Fruit fly (Drosophila melanogaster) whole organism, embryonic: ENCODE data around the gene Gld2.

Experiments used
- BEAF-32 ChIP-seq: fragments of 200-800 bp; sonication (Bioruptor generic); optimal IDR thresholded peaks from 3 replicates; lab custom pipeline; 2017; ENCODE audit warnings: missing biosample characterization, missing genetic modification characterization, mild to moderate bottlenecking, moderate library complexity, missing genetic modification reagents
- Blimp-1 ChIP-seq: fragments of 200-800 bp; sonication (Bioruptor generic); optimal IDR thresholded peaks from 3 replicates; lab custom pipeline; 2018; ENCODE audit warnings: missing biosample characterization, missing genetic modification characterization, mild to moderate bottlenecking, moderate library complexity, missing genetic modification reagents
- CG10321 ChIP-seq: fragments of 200-800 bp; sonication (Bioruptor generic); IDR thresholded peaks from 2 replicates; pipeline ENCODE4 v1.3.6; 2022; ENCODE audit warnings: missing biosample characterization, missing genetic modification characterization
- CG10462 ChIP-seq: fragments of 200-800 bp; sonication (Bioruptor generic); optimal IDR thresholded peaks from 2 replicates; lab custom pipeline; 2016; ENCODE audit warnings: missing biosample characterization, missing genetic modification characterization
- CG10543 ChIP-seq: fragments of 200-800 bp; sonication (Bioruptor generic); optimal IDR thresholded peaks from 3 replicates; lab custom pipeline; 2017; ENCODE audit warnings: missing biosample characterization, mild to moderate bottlenecking, missing genetic modification characterization, moderate library complexity
- CG10654 ChIP-seq: fragments of 200-800 bp; sonication (Bioruptor generic); optimal IDR thresholded peaks from 2 replicates; lab custom pipeline; 2016; ENCODE audit warnings: missing biosample characterization, missing genetic modification characterization
- CG10979 ChIP-seq: fragments of 200-800 bp; sonication (Bioruptor generic); optimal IDR thresholded peaks from 2 replicates; lab custom pipeline; 2018; ENCODE audit warnings: missing biosample characterization, mild to moderate bottlenecking, missing genetic modification characterization, moderate library complexity
- CG11093 ChIP-seq: fragments of 200-800 bp; sonication (Bioruptor generic); IDR thresholded peaks from 3 replicates; pipeline ENCODE4 v1.3.6; 2022; ENCODE audit warnings: missing biosample characterization, missing genetic modification characterization
- CG11398 ChIP-seq: fragments of 200-800 bp; sonication (Bioruptor generic); optimal IDR thresholded peaks from 2 replicates; lab custom pipeline; 2016; ENCODE audit warnings: missing biosample characterization, missing genetic modification characterization
- CG12391 ChIP-seq: fragments of 200-800 bp; sonication (Bioruptor generic); optimal IDR thresholded peaks from 3 replicates; lab custom pipeline; 2018; ENCODE audit warnings: missing biosample characterization, mild to moderate bottlenecking, missing genetic modification characterization, moderate library complexity
- CG15011 ChIP-seq: fragments of 200-800 bp; sonication (Bioruptor generic); optimal IDR thresholded peaks from 3 replicates; lab custom pipeline; 2018; ENCODE audit warnings: missing biosample characterization, mild to moderate bottlenecking, missing genetic modification characterization
- CG1647 ChIP-seq: fragments of 200-800 bp; sonication (Bioruptor generic); optimal IDR thresholded peaks from 3 replicates; lab custom pipeline; 2016; ENCODE audit warnings: missing biosample characterization, missing genetic modification characterization
- CG17186 ChIP-seq: fragments of 200-800 bp; sonication (Bioruptor generic); optimal IDR thresholded peaks from 3 replicates; lab custom pipeline; 2017; ENCODE audit warnings: missing biosample characterization, missing genetic modification reagents, missing genetic modification characterization
- CG17328 ChIP-seq: fragments of 200-800 bp; sonication (Bioruptor generic); IDR thresholded peaks from 2 replicates; pipeline ENCODE4 v1.3.6; 2022; ENCODE audit warnings: missing biosample characterization, missing genetic modification characterization
- CG17361 ChIP-seq: fragments of 200-800 bp; sonication (Bioruptor generic); IDR thresholded peaks from 3 replicates; pipeline ENCODE4 v1.3.6; 2022; ENCODE audit warnings: missing biosample characterization, missing genetic modification characterization
- CG18011 ChIP-seq: fragments of 200-800 bp; sonication (Bioruptor generic); optimal IDR thresholded peaks from 2 replicates; lab custom pipeline; 2017; ENCODE audit warnings: missing biosample characterization, missing genetic modification characterization, mild to moderate bottlenecking, moderate library complexity, missing genotype
- CG32767 ChIP-seq: fragments of 200-800 bp; sonication (Bioruptor generic); IDR thresholded peaks from 2 replicates; pipeline ENCODE4 v1.3.6; 2022; ENCODE audit warnings: missing biosample characterization, missing genetic modification characterization
- CG32772 ChIP-seq: fragments of 200-800 bp; sonication (Bioruptor generic); IDR thresholded peaks from 2 replicates; pipeline ENCODE4 v1.3.6; 2022; ENCODE audit warnings: missing biosample characterization, missing genetic modification characterization
- CG4617 ChIP-seq: fragments of 200-800 bp; sonication (Bioruptor generic); optimal IDR thresholded peaks from 3 replicates; lab custom pipeline; 2016; ENCODE audit warnings: missing biosample characterization, missing genetic modification characterization, borderline replicate concordance
- E2f2 ChIP-seq: fragments of 200-800 bp; sonication (Bioruptor generic); IDR thresholded peaks from 2 replicates; pipeline ENCODE4 v1.3.6; 2022; ENCODE audit warnings: missing biosample characterization, missing genetic modification characterization
- Elba2 ChIP-seq: fragments of 200-800 bp; sonication (Bioruptor generic); optimal IDR thresholded peaks from 3 replicates; lab custom pipeline; 2016; ENCODE audit warnings: missing biosample characterization, missing genetic modification characterization
- GATAe ChIP-seq: fragments of 200-800 bp; sonication (Bioruptor generic); conservative IDR thresholded peaks from 2 replicates; pipeline ENCODE4 v1.3.6; 2022; ENCODE audit warnings: missing biosample characterization, missing genetic modification characterization
- HLH3B ChIP-seq: fragments of 200-800 bp; sonication (Bioruptor generic); IDR thresholded peaks from 2 replicates; pipeline ENCODE4 v1.3.6; 2022; ENCODE audit warnings: missing biosample characterization, missing genetic modification characterization
- HmgZ ChIP-seq: fragments of 200-800 bp; sonication (Bioruptor generic); optimal IDR thresholded peaks from 2 replicates; lab custom pipeline; 2018; ENCODE audit warnings: missing biosample characterization, mild to moderate bottlenecking, missing genetic modification characterization
- Jarid2 ChIP-seq: fragments of 200-800 bp; sonication (Bioruptor generic); optimal IDR thresholded peaks from 3 replicates; lab custom pipeline; 2017; ENCODE audit warnings: mild to moderate bottlenecking, missing biosample characterization, missing genetic modification reagents, missing genetic modification characterization
- Myb ChIP-seq: fragments of 200-800 bp; sonication (Bioruptor generic); optimal IDR thresholded peaks from 2 replicates; lab custom pipeline; 2016; ENCODE audit warnings: missing biosample characterization, missing genetic modification characterization
- Rfx ChIP-seq: fragments of 200-800 bp; sonication (Bioruptor generic); IDR thresholded peaks from 2 replicates; pipeline ENCODE4 v1.3.6; 2022; ENCODE audit warnings: missing biosample characterization, missing genetic modification characterization
- Tbp ChIP-seq: fragments of >200 bp; optimal IDR thresholded peaks from 2 replicates; lab custom pipeline; 2018; ENCODE audit warnings: missing biosample characterization, missing genetic modification characterization
- al ChIP-seq: fragments of 200-800 bp; sonication (Bioruptor generic); IDR thresholded peaks from 2 replicates; pipeline ENCODE4 v1.3.6; 2022; ENCODE audit warnings: missing biosample characterization, missing genetic modification characterization
- chm ChIP-seq: fragments of 200-800 bp; sonication (Bioruptor generic); IDR thresholded peaks from 2 replicates; pipeline ENCODE4 v1.3.6; 2022; ENCODE audit warnings: missing biosample characterization, missing genetic modification characterization
- dysf ChIP-seq: fragments of 200-800 bp; sonication (Bioruptor generic); IDR thresholded peaks from 3 replicates; pipeline ENCODE4 v1.3.6; 2022; ENCODE audit warnings: missing biosample characterization, missing genetic modification characterization
- ems ChIP-seq: fragments of 200-800 bp; sonication (Bioruptor generic); optimal IDR thresholded peaks from 3 replicates; lab custom pipeline; 2016; ENCODE audit warnings: missing biosample characterization, missing genetic modification characterization
- ftz-f1 ChIP-seq: fragments of 200-800 bp; sonication (Bioruptor generic); optimal IDR thresholded peaks from 2 replicates; lab custom pipeline; 2016; ENCODE audit warnings: missing biosample characterization, missing genetic modification characterization
- gce ChIP-seq: fragments of 200-800 bp; sonication (Bioruptor generic); IDR thresholded peaks from 3 replicates; pipeline ENCODE4 v1.3.6; 2022; ENCODE audit warnings: missing biosample characterization, missing genetic modification characterization
- gsb ChIP-seq: fragments of 200-800 bp; sonication (Bioruptor generic); IDR thresholded peaks from 2 replicates; pipeline ENCODE4 v1.3.6; 2022; ENCODE audit warnings: missing biosample characterization, missing genetic modification characterization
- jigr1 ChIP-seq: fragments of 200-800 bp; sonication (Bioruptor generic); IDR thresholded peaks from 3 replicates; pipeline ENCODE4 v1.3.6; 2022; ENCODE audit warnings: missing biosample characterization, missing genetic modification characterization
- kay ChIP-seq: fragments of 200-800 bp; sonication (Bioruptor generic); optimal IDR thresholded peaks from 2 replicates; lab custom pipeline; 2016; ENCODE audit warnings: missing biosample characterization, missing genetic modification characterization
- klu ChIP-seq: fragments of 200-800 bp; sonication (Bioruptor generic); IDR thresholded peaks from 2 replicates; pipeline ENCODE4 v1.3.6; 2022; ENCODE audit warnings: missing biosample characterization, missing genetic modification characterization
- lilli ChIP-seq: fragments of 200-800 bp; sonication (Bioruptor generic); optimal IDR thresholded peaks from 3 replicates; lab custom pipeline; 2016; ENCODE audit warnings: missing biosample characterization, missing genetic modification characterization
- lmd ChIP-seq: fragments of 200-800 bp; sonication (Bioruptor generic); IDR thresholded peaks from 2 replicates; pipeline ENCODE4 v1.3.6; 2022; ENCODE audit warnings: missing biosample characterization, missing genetic modification characterization
- luna ChIP-seq: fragments of 200-800 bp; sonication (Bioruptor generic); optimal IDR thresholded peaks from 2 replicates; lab custom pipeline; 2016; ENCODE audit warnings: missing biosample characterization, missing genetic modification characterization
- maf-S ChIP-seq: fragments of 200-800 bp; sonication (Bioruptor generic); optimal IDR thresholded peaks from 2 replicates; lab custom pipeline; 2016; ENCODE audit warnings: missing biosample characterization, missing genetic modification characterization
- pita ChIP-seq: fragments of 200-800 bp; sonication (Bioruptor generic); optimal IDR thresholded peaks from 2 replicates; lab custom pipeline; 2017; ENCODE audit warnings: missing biosample characterization, mild to moderate bottlenecking, missing genetic modification characterization
- seq ChIP-seq: fragments of 200-800 bp; sonication (Bioruptor generic); IDR thresholded peaks from 2 replicates; pipeline ENCODE4 v1.3.6; 2022; ENCODE audit warnings: missing biosample characterization, missing genetic modification characterization
- sisA ChIP-seq: fragments of 200-800 bp; sonication (Bioruptor generic); IDR thresholded peaks from 2 replicates; pipeline ENCODE4 v1.3.6; 2022; ENCODE audit warnings: missing biosample characterization, missing genetic modification characterization
- twi ChIP-seq: fragments of 200-800 bp; optimal IDR thresholded peaks from 2 replicates; lab custom pipeline; 2019; ENCODE audit warnings: missing biosample characterization, mild to moderate bottlenecking, missing genetic modification characterization, moderate library complexity
- unc-4 ChIP-seq: fragments of 200-800 bp; sonication (Bioruptor generic); IDR thresholded peaks from 2 replicates; pipeline ENCODE4 v1.3.6; 2022; ENCODE audit warnings: missing biosample characterization, missing genetic modification characterization; ENCODE audit not compliant: partially characterized antibody
- vfl ChIP-seq: fragments of 200-800 bp; sonication (Bioruptor generic); optimal IDR thresholded peaks from 2 replicates; lab custom pipeline; 2016; ENCODE audit warnings: missing biosample characterization, missing genetic modification characterization
- wek ChIP-seq: fragments of 200-800 bp; sonication (Bioruptor generic); optimal IDR thresholded peaks from 3 replicates; lab custom pipeline; 2018; ENCODE audit warnings: missing biosample characterization, mild to moderate bottlenecking, missing genetic modification characterization, moderate library complexity
- zen2 ChIP-seq: fragments of 200-800 bp; sonication (Bioruptor generic); IDR thresholded peaks from 3 replicates; pipeline ENCODE4 v1.3.6; 2022; ENCODE audit warnings: missing biosample characterization, missing genetic modification characterization; ENCODE audit not compliant: partially characterized antibody
- zf30C ChIP-seq: fragments of 200-800 bp; sonication (Bioruptor generic); optimal IDR thresholded peaks from 3 replicates; lab custom pipeline; 2018; ENCODE audit warnings: missing biosample characterization, mild to moderate bottlenecking, missing genetic modification characterization

The Gld2 gene

dm6 chr3R:22195411-22196155 is 16.0 kb upstream of the Gld2 start (continued):
- TF ChIP-seq CG4617 (GFP tag; lab: Kevin White, UChicago) (no peak), CG10462 (GFP tag; lab: Kevin White, UChicago) (no peak), Myb (GFP tag; lab: Kevin White, UChicago) (no peak), CG10654 (no peak), gce (GFP tag; lab: Robert Waterston, UW) (no peak), CG15011 (GFP tag; lab: Kevin White, UChicago) (no peak), CG32772 (GFP tag; lab: Robert Waterston, UW) (peak; percentile 48; the same call in 1 of the 2 replicates), Rfx (no peak), chm (GFP tag; lab: Robert Waterston, UW) (no peak), CG32767 (GFP tag; lab: Robert Waterston, UW) (peak; percentile 9; the same call in 1 of the 2 replicates), Elba2 (GFP tag; lab: Kevin White, UChicago) (no peak), seq (GFP tag; lab: Robert Waterston, UW) (no peak), GATAe (no peak), Blimp-1 (GFP tag; lab: Kevin White, UChicago) (peak; percentile 27), CG17186 (no peak), HLH3B (GFP tag; lab: Robert Waterston, UW) (no peak), CG17361 (GFP tag; lab: Robert Waterston, UW) (no peak), twi (no peak), pita (no peak), luna (no peak), maf-S (no peak), gsb (GFP tag; lab: Robert Waterston, UW) (no peak), unc-4 (GFP tag; lab: Robert Waterston, UW) (no peak), lilli (GFP tag; lab: Kevin White, UChicago) (peak; percentile 3), Jarid2 (GFP tag; lab: Kevin White, UChicago) (no peak), CG17328 (GFP tag; lab: Robert Waterston, UW) (0 out of 2 replicates have a peak, but pooled peaks have one; percentile 18), CG10543 (GFP tag; lab: Kevin White, UChicago) (no peak), ems (GFP tag; lab: Kevin White, UChicago) (no peak), al (GFP tag; lab: Robert Waterston, UW) (no peak), vfl (GFP tag; lab: Kevin White, UChicago) (no peak), CG11093 (GFP tag; lab: Robert Waterston, UW) (no peak), klu (GFP tag; lab: Robert Waterston, UW) (no peak), CG11398 (GFP tag; lab: Kevin White, UChicago) (no peak), ftz-f1 (GFP tag; lab: Kevin White, UChicago) (no peak), E2f2 (GFP tag; lab: Robert Waterston, UW) (no peak), zf30C (GFP tag; lab: Kevin White, UChicago) (no peak), jigr1 (no peak), CG12391 (peak; percentile 14), wek (GFP tag; lab: Kevin White, UChicago) (no peak), sisA (peak; percentile 34; the same call in 1 of the 2 replicates), lmd (GFP tag; lab: Robert Waterston, UW) (peak; percentile 24; the same call in 1 of the 2 replicates), CG18011 (GFP tag; lab: Kevin White, UChicago) (no peak), HmgZ (tag; lab: Kevin White, UChicago) (no peak), CG1647 (GFP tag; lab: Kevin White, UChicago) (no peak), zen2 (no peak), dysf (GFP tag; lab: Robert Waterston, UW) (0 out of 3 replicates have a peak, but pooled peaks have one; percentile 16), kay (GFP tag; lab: Kevin White, UChicago) (no peak), Tbp (no peak), CG10321 (GFP tag; lab: Robert Waterston, UW) (no peak), BEAF-32 (GFP tag; lab: Kevin White, UChicago) (no peak), CG10979 (tag; lab: Kevin White, UChicago) (peak; percentile 36)
